Fruit fly (Drosophila melanogaster) whole organism, wandering third instar larva: Measurements from ENCODE around the gene Cln7.

Experiments used
- Abd-B ChIP-seq: fragments of >200 bp; optimal IDR thresholded peaks from 2 replicates; lab custom pipeline; 2017; ENCODE audit warnings: missing biosample characterization, missing genetic modification characterization
- CG9705 ChIP-seq: fragments of 200-800 bp; sonication (Bioruptor generic); optimal IDR thresholded peaks from 2 replicates; lab custom pipeline; 2018; ENCODE audit warnings: missing biosample characterization, mild to moderate bottlenecking, missing genetic modification characterization
- Dfd ChIP-seq: fragments of >200 bp; optimal IDR thresholded peaks from 2 replicates; lab custom pipeline; 2017; ENCODE audit warnings: missing biosample characterization, missing genetic modification characterization
- Jra ChIP-seq: sonication (Bioruptor generic); optimal IDR thresholded peaks from 2 replicates; lab custom pipeline; 2016; ENCODE audit warnings: missing biosample characterization, missing genetic modification characterization
- brk ChIP-seq: fragments of 200-800 bp; sonication (Bioruptor generic); optimal IDR thresholded peaks from 2 replicates; lab custom pipeline; 2016; ENCODE audit warnings: missing biosample characterization, mild to moderate bottlenecking, missing genetic modification characterization
- h ChIP-seq: fragments of 200-800 bp; sonication (Bioruptor generic); optimal IDR thresholded peaks from 3 replicates; lab custom pipeline; 2016; ENCODE audit warnings: missing biosample characterization, mild to moderate bottlenecking, missing genetic modification characterization
- psq ChIP-seq: fragments of 200-800 bp; sonication (Bioruptor generic); optimal IDR thresholded peaks from 3 replicates; lab custom pipeline; 2017; ENCODE audit warnings: missing biosample characterization, mild to moderate bottlenecking, missing genetic modification characterization, moderate library complexity
- tai ChIP-seq: sonication (Bioruptor generic); optimal IDR thresholded peaks from 2 replicates; lab custom pipeline; 2016; ENCODE audit warnings: missing biosample characterization, missing genetic modification characterization

DNA sequence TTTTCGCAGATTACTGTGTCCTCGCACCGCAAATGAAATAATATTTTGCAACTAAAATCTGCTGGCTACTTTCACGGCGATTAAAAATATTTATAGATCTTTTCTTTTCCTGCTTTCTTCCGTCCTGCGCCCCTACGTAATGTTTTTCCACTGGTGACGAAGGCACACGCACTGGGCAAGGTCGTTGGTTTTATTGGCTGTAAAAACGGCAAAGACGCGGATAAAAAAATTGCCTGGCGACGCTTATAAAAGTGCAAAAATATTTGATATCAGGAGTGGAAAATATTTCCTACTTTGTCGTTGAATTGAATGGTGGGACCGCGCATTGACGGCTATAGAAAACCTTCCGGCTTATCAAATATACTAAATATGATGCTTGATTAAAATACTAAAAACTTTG is 24.0 kb upstream of the Cln7 start, which contains the start of gene Sh3beta:
- TF ChIP-seq CG9705 (GFP tag; lab: Kevin White, UChicago) = no peak
- no peak for TF ChIP-seq Jra
- TF ChIP-seq brk (GFP tag; lab: Kevin White, UChicago) = no peak
- TF ChIP-seq h (GFP tag; lab: Kevin White, UChicago) = no peak
- no peak for TF ChIP-seq Dfd (GFP tag; lab: Kevin White, UChicago)
- TF ChIP-seq tai (GFP tag; lab: Kevin White, UChicago) = no peak
- no peak for TF ChIP-seq psq (GFP tag; lab: Kevin White, UChicago)
- TF ChIP-seq Abd-B (GFP tag; lab: Kevin White, UChicago) = no peak
